Fruit fly (Drosophila melanogaster) whole organism, pupa: Measurements from ENCODE around the gene ine.
A peak's percentile ranks its signal among the peaks of the same experiment; 100 is the strongest.

Experiments used
- CG10348 ChIP-seq: fragments of 200-800 bp; sonication (Bioruptor generic); IDR thresholded peaks from 2 replicates; pipeline ENCODE4 v1.3.6; 2022; ENCODE audit warnings: missing biosample characterization, missing genetic modification characterization
- CG12605 ChIP-seq: fragments of 200-800 bp; sonication (Bioruptor generic); IDR thresholded peaks from 2 replicates; pipeline ENCODE4 v1.3.6; 2022; ENCODE audit warnings: missing biosample characterization, missing genetic modification characterization
- CG13204 ChIP-seq: fragments of 200-800 bp; sonication (Bioruptor generic); optimal IDR thresholded peaks from 2 replicates; lab custom pipeline; 2018; ENCODE audit warnings: missing biosample characterization, mild to moderate bottlenecking, missing genetic modification characterization, moderate library complexity
- CG14655 ChIP-seq: fragments of 200-800 bp; sonication (Bioruptor generic); optimal IDR thresholded peaks from 3 replicates; lab custom pipeline; 2017; ENCODE audit warnings: mild to moderate bottlenecking, missing biosample characterization, missing genetic modification reagents, missing genetic modification characterization
- CG15710 ChIP-seq: fragments of 200-800 bp; sonication (Bioruptor generic); optimal IDR thresholded peaks from 2 replicates; lab custom pipeline; 2018; ENCODE audit warnings: missing biosample characterization, mild to moderate bottlenecking, missing genetic modification characterization, moderate library complexity
- CG17806 ChIP-seq: fragments of 200-800 bp; sonication (Bioruptor generic); optimal IDR thresholded peaks from 2 replicates; lab custom pipeline; 2018; ENCODE audit warnings: missing biosample characterization, mild to moderate bottlenecking, missing genetic modification characterization, moderate library complexity
- CG32121 ChIP-seq: fragments of 200-800 bp; sonication (Bioruptor generic); IDR thresholded peaks from 2 replicates; pipeline ENCODE4 v1.3.6; 2022; ENCODE audit warnings: missing biosample characterization, missing genetic modification characterization
- CG34367 ChIP-seq: fragments of 200-800 bp; sonication (Bioruptor generic); optimal IDR thresholded peaks from 2 replicates; lab custom pipeline; 2018; ENCODE audit warnings: missing biosample characterization, mild to moderate bottlenecking, missing genetic modification characterization
- CG4496 ChIP-seq: fragments of 200-800 bp; sonication (Bioruptor generic); IDR thresholded peaks from 3 replicates; pipeline ENCODE4 v1.3.6; 2022; ENCODE audit warnings: missing biosample characterization, missing genetic modification characterization
- CG8159 ChIP-seq: fragments of 200-800 bp; sonication (Bioruptor generic); optimal IDR thresholded peaks from 3 replicates; lab custom pipeline; 2018; ENCODE audit warnings: missing biosample characterization, mild to moderate bottlenecking, missing genetic modification characterization, moderate library complexity
- CG8301 ChIP-seq: fragments of 200-800 bp; sonication (Bioruptor generic); optimal IDR thresholded peaks from 2 replicates; lab custom pipeline; 2018; ENCODE audit warnings: missing biosample characterization, mild to moderate bottlenecking, missing genetic modification characterization
- CG9948 ChIP-seq: fragments of 200-800 bp; sonication (Bioruptor generic); optimal IDR thresholded peaks from 2 replicates; lab custom pipeline; 2018; ENCODE audit warnings: missing biosample characterization, mild to moderate bottlenecking, missing genetic modification characterization, moderate library complexity
- D1 ChIP-seq: fragments of 200-800 bp; sonication (Bioruptor generic); optimal IDR thresholded peaks from 2 replicates; lab custom pipeline; 2018; ENCODE audit warnings: missing biosample characterization, mild to moderate bottlenecking, missing genetic modification characterization, moderate library complexity
- EcR ChIP-seq: fragments of 200-800 bp; sonication (Bioruptor generic); optimal IDR thresholded peaks from 3 replicates; lab custom pipeline; 2019; ENCODE audit warnings: missing biosample characterization, missing genetic modification characterization, mild to moderate bottlenecking, moderate library complexity, missing genetic modification reagents
- Ets98B ChIP-seq: fragments of 200-800 bp; sonication (Bioruptor generic); IDR thresholded peaks from 2 replicates; pipeline ENCODE4 v1.3.6; 2022; ENCODE audit warnings: missing biosample characterization, missing genetic modification characterization
- Pif1A ChIP-seq: fragments of 200-800 bp; sonication (Bioruptor generic); optimal IDR thresholded peaks from 3 replicates; lab custom pipeline; 2016; ENCODE audit warnings: missing biosample characterization, missing genetic modification characterization
- Pif1B ChIP-seq: fragments of 200-800 bp; sonication (Bioruptor generic); optimal IDR thresholded peaks from 3 replicates; lab custom pipeline; 2016; ENCODE audit warnings: missing biosample characterization, missing genetic modification characterization
- Snoo ChIP-seq: fragments of 200-800 bp; sonication (Bioruptor generic); optimal IDR thresholded peaks from 3 replicates; lab custom pipeline; 2017; ENCODE audit warnings: missing biosample characterization, mild to moderate bottlenecking, missing genetic modification characterization, inconsistent platforms
- fd96Ca ChIP-seq: fragments of 200-800 bp; sonication (Bioruptor generic); IDR thresholded peaks from 3 replicates; pipeline ENCODE4 v1.3.6; 2022; ENCODE audit warnings: missing biosample characterization, missing genetic modification characterization
- gl ChIP-seq: fragments of 200-800 bp; sonication (Bioruptor generic); optimal IDR thresholded peaks from 2 replicates; lab custom pipeline; 2018; ENCODE audit warnings: missing biosample characterization, mild to moderate bottlenecking, missing genetic modification characterization
- rn ChIP-seq: fragments of 200-800 bp; sonication (Bioruptor generic); IDR thresholded peaks from 2 replicates; pipeline ENCODE4 v1.3.6; 2022; ENCODE audit warnings: missing biosample characterization, missing genetic modification characterization

Gene ine

DNA sequence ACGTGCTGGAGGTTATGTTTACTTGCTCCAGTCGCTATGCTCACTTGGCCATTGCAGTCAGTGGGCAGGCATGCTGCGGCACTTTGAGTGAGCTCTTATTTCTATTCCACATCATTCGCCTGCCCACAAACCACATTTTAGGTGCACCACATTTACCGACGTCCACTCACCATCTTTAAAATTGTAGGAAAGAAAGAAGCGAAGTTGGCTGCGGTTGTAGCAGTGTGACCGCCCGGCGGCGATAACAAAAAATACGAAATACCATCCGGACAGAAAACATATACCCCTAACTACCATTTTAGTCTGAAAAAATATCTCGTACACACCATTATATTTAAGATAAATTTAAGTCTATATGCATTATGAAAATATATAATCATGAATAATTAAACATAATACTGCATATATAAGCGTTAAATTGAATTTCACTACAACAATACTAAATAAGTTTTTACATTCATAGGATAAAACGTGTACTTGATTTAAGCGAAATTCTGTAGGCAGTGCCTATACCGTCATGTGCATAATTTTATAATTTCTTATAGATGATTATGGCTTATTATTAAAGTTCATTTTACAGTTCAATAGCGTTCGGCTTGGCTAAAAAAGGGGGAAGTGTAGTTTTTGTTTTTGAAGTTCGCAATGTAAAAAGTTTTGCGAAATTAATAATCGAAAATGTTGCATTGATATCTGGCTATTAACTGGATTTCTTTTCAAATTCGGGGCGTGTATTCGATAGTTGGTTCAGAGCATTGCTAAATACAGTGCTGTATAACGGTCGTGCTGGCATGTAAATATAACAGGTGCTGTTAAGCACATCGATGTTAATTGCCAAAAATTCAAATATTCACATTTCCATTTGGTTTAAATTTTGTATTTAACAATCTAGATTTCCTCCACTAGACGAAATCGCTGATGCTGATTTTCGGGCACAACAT lies 18.4 kb downstream of the ine start, which contains the start of gene RpL27A:
RpL27A (minus strand) TSS at position 246 of the 938 bp plus-strand sequence.
- TF ChIP-seq Ets98B (GFP tag; lab: Robert Waterston, UW) (peak; percentile 32), CG9948 (tag; lab: Kevin White, UChicago) (peak; percentile 41), fd96Ca (GFP tag; lab: Robert Waterston, UW) (peak; percentile 14; the same call in 1 of the 3 replicates), CG12605 (GFP tag; lab: Robert Waterston, UW) (peak; percentile 67), CG8159 (tag; lab: Kevin White, UChicago) (peak; percentile 44), gl (no peak), CG15710 (peak; percentile 50), Snoo (peak; percentile 81), Pif1A (no peak), rn (GFP tag; lab: Robert Waterston, UW) (no peak), EcR (GFP tag; lab: Kevin White, UChicago) (no peak), CG13204 (no peak), Pif1B (GFP tag; lab: Kevin White, UChicago) (no peak), CG32121 (peak; percentile 47; the same call in 1 of the 2 replicates), CG17806 (tag; lab: Kevin White, UChicago) (no peak), CG4496 (peak; percentile 84), CG34367 (peak; percentile 65), CG10348 (GFP tag; lab: Robert Waterston, UW) (no peak), D1 (tag; lab: Kevin White, UChicago) (no peak), CG8301 (peak; percentile 5), CG14655 (GFP tag; lab: Kevin White, UChicago) (no peak)

DNA sequence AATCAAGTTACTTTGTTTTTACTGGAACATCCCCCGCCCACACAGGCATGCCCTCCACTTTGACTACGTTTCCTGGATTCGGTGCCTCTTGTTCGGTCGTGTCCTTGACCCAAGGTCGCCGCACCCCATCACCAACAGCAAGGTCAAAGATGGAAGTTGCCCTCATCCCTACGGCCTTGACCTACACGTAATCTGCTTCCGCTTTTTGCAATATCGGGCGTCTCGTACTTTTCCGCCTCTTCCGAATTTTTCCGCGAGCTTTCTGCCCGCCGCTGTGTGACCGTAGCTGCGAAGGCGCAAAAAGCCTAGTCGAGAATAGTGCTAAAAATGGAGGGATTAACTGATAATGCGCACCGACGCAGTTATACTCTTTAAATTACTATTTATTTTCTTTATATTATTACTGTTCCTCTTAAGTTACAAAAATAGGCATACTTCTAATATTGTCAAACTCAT lies 20.3 kb downstream of the ine start, which contains the start of gene Gs1l:
Gs1l (minus strand) TSS at position 269 of the 456 bp plus-strand sequence.
- TF ChIP-seq CG32121: peak; percentile 40; the same call in 1 of the 2 replicates
- TF ChIP-seq Snoo: no peak
- TF ChIP-seq CG4496: no peak
- peak; percentile 71 for TF ChIP-seq EcR (GFP tag; lab: Kevin White, UChicago)
- no peak for TF ChIP-seq Pif1A
- TF ChIP-seq CG8159 (tag; lab: Kevin White, UChicago): peak; percentile 26
- TF ChIP-seq, all 21 proteins: peak for 3

DNA sequence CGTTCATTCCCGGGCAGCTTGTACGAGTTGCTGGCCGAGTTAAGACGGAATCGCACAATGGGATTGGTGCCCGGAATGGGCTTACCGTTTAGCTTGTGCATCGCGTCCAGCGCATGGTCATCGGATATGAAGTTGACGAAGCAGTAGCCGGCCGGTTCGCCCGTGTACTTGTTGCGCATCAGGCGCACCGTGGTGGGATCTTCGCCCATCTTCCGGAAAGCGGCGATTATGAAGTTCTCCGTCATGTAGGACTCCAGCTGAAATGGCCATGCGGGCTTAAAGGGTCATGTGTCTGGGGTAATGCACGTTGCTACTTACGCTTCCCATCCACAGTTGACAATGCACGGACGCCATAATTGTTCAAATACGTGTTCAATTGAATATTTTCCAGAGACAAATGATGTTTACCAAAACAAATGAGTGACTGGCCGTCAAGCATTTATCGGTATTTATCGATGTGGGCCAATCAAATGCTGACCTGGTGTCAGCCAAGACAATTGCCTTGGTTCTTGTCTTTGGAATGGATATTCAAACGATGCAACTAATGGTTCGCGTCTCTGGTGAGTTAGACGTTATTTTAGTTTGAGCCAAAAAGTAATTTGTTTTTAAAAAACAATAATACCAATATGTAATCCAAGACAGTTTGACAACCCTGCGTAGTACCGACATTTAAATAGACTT lies 22.7 kb downstream of the ine start, which contains the start of the genes Secp43 and ND-B8:
Secp43 (minus strand) TSS at position 445 of the 681 bp plus-strand sequence.
ND-B8 (plus strand) TSS at position 618 of the 681 bp plus-strand sequence.
- TF ChIP-seq CG8159 (tag; lab: Kevin White, UChicago): no peak
- no peak for TF ChIP-seq CG34367
- no peak for TF ChIP-seq CG8301
- TF ChIP-seq CG10348 (GFP tag; lab: Robert Waterston, UW): no peak
- TF ChIP-seq CG15710: no peak
- no peak for TF ChIP-seq CG14655 (GFP tag; lab: Kevin White, UChicago)
- no peak for TF ChIP-seq CG13204
- TF ChIP-seq Pif1B (GFP tag; lab: Kevin White, UChicago): no peak

DNA sequence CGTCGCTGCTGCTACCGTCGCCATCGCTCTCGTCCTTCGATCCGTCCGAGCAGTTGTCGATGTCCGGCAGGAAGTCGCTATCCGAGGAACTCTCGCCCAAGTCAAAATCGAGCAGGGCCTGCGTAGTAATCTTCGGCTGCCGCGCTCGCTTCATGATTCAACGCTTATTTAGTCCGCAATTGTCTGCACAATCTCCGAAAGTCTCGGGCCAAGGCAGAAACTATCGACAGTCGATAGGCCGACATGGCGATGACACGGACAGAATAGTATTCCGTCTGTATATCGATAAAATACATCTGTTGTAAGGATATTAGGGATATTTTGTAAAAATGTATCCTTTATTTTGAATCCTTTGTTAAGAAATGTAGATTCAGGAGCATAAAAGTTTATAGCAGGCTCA lies 24.0 kb downstream of the ine start, which contains the start of gene CG15439:
CG15439 (minus strand) TSS at position 241 of the 400 bp plus-strand sequence.
- TF ChIP-seq CG34367: no peak
- no peak for TF ChIP-seq CG17806 (tag; lab: Kevin White, UChicago)
- no peak for TF ChIP-seq CG8301
- no peak for TF ChIP-seq CG32121
- TF ChIP-seq gl: no peak
- no peak for TF ChIP-seq CG4496
- TF ChIP-seq fd96Ca (GFP tag; lab: Robert Waterston, UW): no peak
- TF ChIP-seq CG13204: no peak
- TF ChIP-seq EcR (GFP tag; lab: Kevin White, UChicago): no peak
- TF ChIP-seq rn (GFP tag; lab: Robert Waterston, UW): no peak
- TF ChIP-seq Ets98B (GFP tag; lab: Robert Waterston, UW): no peak
- TF ChIP-seq Pif1B (GFP tag; lab: Kevin White, UChicago): no peak
- TF ChIP-seq Pif1A: no peak

DNA sequence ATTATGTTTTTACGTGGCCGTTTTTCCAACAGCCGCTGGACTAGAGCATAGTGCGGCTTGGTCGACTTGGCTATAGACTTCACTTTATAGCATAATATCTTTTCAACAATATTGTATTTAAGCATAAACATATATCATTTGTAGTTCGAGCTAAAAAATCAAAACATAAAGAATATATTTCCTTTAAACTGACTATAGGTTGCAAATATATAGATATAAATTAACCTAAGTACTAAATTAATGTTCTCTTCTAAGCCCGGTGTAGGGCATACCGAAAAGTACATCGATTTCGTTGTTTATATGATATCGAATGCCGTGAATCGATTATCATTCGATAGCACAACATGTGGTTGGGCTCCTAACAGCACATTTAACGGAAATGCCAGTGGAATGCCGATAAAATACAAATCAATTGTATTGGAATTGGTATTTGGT lies 28.2 kb downstream of the ine start, which contains the start of gene MFS18:
MFS18 (minus strand) TSS at position 54 of the 435 bp plus-strand sequence.
- TF ChIP-seq Ets98B (GFP tag; lab: Robert Waterston, UW) (peak; percentile 99), D1 (tag; lab: Kevin White, UChicago) (peak; percentile 99), CG15710 (peak; percentile 90), CG10348 (GFP tag; lab: Robert Waterston, UW) (peak; percentile 81), CG9948 (tag; lab: Kevin White, UChicago) (peak; percentile 98), CG8301 (peak; percentile 99), fd96Ca (GFP tag; lab: Robert Waterston, UW) (peak; percentile 97), gl (peak; percentile 96), CG13204 (no peak), CG12605 (GFP tag; lab: Robert Waterston, UW) (peak; percentile 98), Pif1B (GFP tag; lab: Kevin White, UChicago) (peak; percentile 96), Pif1A (no peak), CG14655 (GFP tag; lab: Kevin White, UChicago) (peak; percentile 99), EcR (GFP tag; lab: Kevin White, UChicago) (peak; percentile 30), CG17806 (tag; lab: Kevin White, UChicago) (peak; percentile 100), rn (GFP tag; lab: Robert Waterston, UW) (peak; percentile 98), CG8159 (tag; lab: Kevin White, UChicago) (peak; percentile 99), CG32121 (peak; percentile 99), CG4496 (peak; percentile 99), CG34367 (peak; percentile 88), Snoo (peak; percentile 97)
